Worm (Caenorhabditis elegans) whole organism, L1 larva: ENCODE results near the gene T25E4.2.

Experiments
- C16A3.4 ChIP-seq: fragments of 150-350 bp; optimal IDR thresholded peaks from 2 replicates; lab custom pipeline; 2014; ENCODE audit warnings: missing biosample characterization, missing genetic modification characterization
- F16B12.6 ChIP-seq: fragments of 150-350 bp; optimal IDR thresholded peaks from 2 replicates; lab custom pipeline; 2014; ENCODE audit warnings: missing biosample characterization, missing genetic modification characterization
- Y116A8C.19 ChIP-seq: sonication (generic microtip); optimal IDR thresholded peaks from 2 replicates; lab custom pipeline; 2016; ENCODE audit warnings: missing compliant biosample characterization, missing genetic modification characterization, borderline replicate concordance
- alr-1 ChIP-seq: fragments of 200-800 bp; sonication (Bioruptor generic); optimal IDR thresholded peaks from 2 replicates; lab custom pipeline; 2018; ENCODE audit warnings: borderline replicate concordance, mild to moderate bottlenecking, missing genetic modification characterization, missing compliant biosample characterization
- aly-2 ChIP-seq: fragments of 150-350 bp; optimal IDR thresholded peaks from 2 replicates; lab custom pipeline; 2014; ENCODE audit warnings: missing biosample characterization, missing genetic modification characterization
- ceh-88 ChIP-seq: fragments of 200-800 bp; sonication (Bioruptor generic); IDR thresholded peaks from 2 replicates; pipeline ENCODE4 v1.3.6; 2022; ENCODE audit warnings: missing genetic modification characterization, missing compliant biosample characterization
- ceh-90 ChIP-seq: sonication (generic microtip); optimal IDR thresholded peaks from 2 replicates; lab custom pipeline; 2016; ENCODE audit warnings: missing genetic modification characterization, missing compliant biosample characterization
- dsc-1 ChIP-seq: sonication (generic microtip); optimal IDR thresholded peaks from 2 replicates; lab custom pipeline; 2016; ENCODE audit warnings: mild to moderate bottlenecking, missing genetic modification characterization, missing compliant biosample characterization
- efl-1 ChIP-seq, 4 experiments: fragments of 150-350 bp; optimal IDR thresholded peaks in 3 of 4; peaks in 1 of 4; 1 replicate in 1 of 4; 2 replicates in 3 of 4; lab custom pipeline; 2014; ENCODE audit warnings: missing biosample characterization in 2 of 4, missing genetic modification characterization in 2 of 4, missing genetic modification reagents in 2 of 4
- efl-3 ChIP-seq: fragments of 200-800 bp; sonication (Bioruptor generic); optimal IDR thresholded peaks from 2 replicates; lab custom pipeline; 2018; ENCODE audit warnings: mild to moderate bottlenecking, missing genetic modification characterization, missing compliant biosample characterization
- elt-2 ChIP-seq: sonication (generic microtip); optimal IDR thresholded peaks from 2 replicates; lab custom pipeline; 2016; ENCODE audit warnings: missing genetic modification characterization, mild to moderate bottlenecking, inconsistent platforms, missing compliant biosample characterization, missing genetic modification reagents
- ets-5 ChIP-seq: fragments of 200-800 bp; sonication (Bioruptor generic); IDR thresholded peaks from 2 replicates; pipeline ENCODE4 v1.3.6; 2022; ENCODE audit warnings: missing genetic modification characterization, missing compliant biosample characterization
- fkh-4 ChIP-seq: sonication (generic microtip); optimal IDR thresholded peaks from 2 replicates; lab custom pipeline; 2016; ENCODE audit warnings: missing compliant biosample characterization, missing genetic modification characterization, borderline replicate concordance
- fos-1 ChIP-seq: fragments of 150-350 bp; optimal IDR thresholded peaks from 2 replicates; lab custom pipeline; 2014; ENCODE audit warnings: missing biosample characterization, missing genetic modification characterization
- lin-13 ChIP-seq: fragments of 150-350 bp; optimal IDR thresholded peaks from 2 replicates; lab custom pipeline; 2014; ENCODE audit warnings: missing biosample characterization, missing genetic modification reagents, missing genetic modification characterization
- lin-14 ChIP-seq: fragments of 200-800 bp; sonication (Bioruptor generic); optimal IDR thresholded peaks from 2 replicates; lab custom pipeline; 2018; ENCODE audit warnings: mild to moderate bottlenecking, missing genetic modification characterization, moderate library complexity, missing compliant biosample characterization
- lin-35 ChIP-seq, 2 experiments: fragments of 150-350 bp; optimal IDR thresholded peaks; 2 replicates each; lab custom pipeline; 2014; ENCODE audit warnings: missing biosample characterization in 2 of 2, missing genetic modification characterization in 2 of 2, missing genetic modification reagents in 2 of 2
- lir-3 ChIP-seq: sonication (generic microtip); optimal IDR thresholded peaks from 2 replicates; lab custom pipeline; 2016; ENCODE audit warnings: mild to moderate bottlenecking, missing genetic modification characterization, moderate library complexity, missing compliant biosample characterization; ENCODE audit not compliant: poor library complexity
- lsy-2 ChIP-seq, 2 experiments: fragments of 150-350 bp; optimal IDR thresholded peaks; 2 replicates each; lab custom pipeline; 2014; ENCODE audit warnings: missing biosample characterization in 2 of 2, missing genetic modification characterization in 2 of 2
- mef-2 ChIP-seq: fragments of 150-350 bp; optimal IDR thresholded peaks from 2 replicates; lab custom pipeline; 2014; ENCODE audit warnings: missing biosample characterization, missing genetic modification characterization
- mep-1 ChIP-seq: fragments of 150-350 bp; optimal IDR thresholded peaks from 2 replicates; lab custom pipeline; 2014; ENCODE audit warnings: missing biosample characterization, missing genetic modification characterization
- nhr-19 ChIP-seq: fragments of 200-800 bp; sonication (Bioruptor generic); conservative IDR thresholded peaks from 2 replicates; pipeline ENCODE4 v1.3.6; 2022; ENCODE audit warnings: missing genetic modification characterization, missing compliant biosample characterization
- nhr-20 ChIP-seq: sonication (generic microtip); optimal IDR thresholded peaks from 2 replicates; lab custom pipeline; 2016; ENCODE audit warnings: mild to moderate bottlenecking, missing genetic modification characterization, missing compliant biosample characterization
- nhr-237 ChIP-seq: fragments of 150-350 bp; optimal IDR thresholded peaks from 2 replicates; lab custom pipeline; 2014; ENCODE audit warnings: missing biosample characterization, missing genetic modification characterization
- nhr-47 ChIP-seq: sonication (generic microtip); optimal IDR thresholded peaks from 2 replicates; lab custom pipeline; 2016; ENCODE audit warnings: mild to moderate bottlenecking, missing genetic modification characterization, moderate library complexity, missing compliant biosample characterization
- nhr-71 ChIP-seq: sonication (generic microtip); optimal IDR thresholded peaks from 2 replicates; lab custom pipeline; 2016; ENCODE audit warnings: mild to moderate bottlenecking, missing genetic modification characterization, moderate library complexity, missing compliant biosample characterization
- nhr-76 ChIP-seq: sonication (generic microtip); optimal IDR thresholded peaks from 2 replicates; lab custom pipeline; 2017; ENCODE audit warnings: missing biosample characterization, missing genetic modification characterization
- nhr-77 ChIP-seq: fragments of 150-350 bp; optimal IDR thresholded peaks from 2 replicates; lab custom pipeline; 2014; ENCODE audit warnings: missing biosample characterization, missing genetic modification characterization
- nhr-84 ChIP-seq: sonication (generic microtip); optimal IDR thresholded peaks from 2 replicates; lab custom pipeline; 2017; ENCODE audit warnings: missing biosample characterization, missing genetic modification characterization
- nhr-85 ChIP-seq: sonication (generic microtip); peaks from one replicate; lab custom pipeline; 2016; ENCODE audit warnings: missing genetic modification characterization, inconsistent platforms, missing compliant biosample characterization
- nhr-90 ChIP-seq: sonication (generic microtip); optimal IDR thresholded peaks from 2 replicates; lab custom pipeline; 2016; ENCODE audit warnings: mild to moderate bottlenecking, missing genetic modification characterization, missing compliant biosample characterization; ENCODE audit not compliant: poor library complexity
- pax-3 ChIP-seq: fragments of 200-800 bp; sonication (Bioruptor generic); optimal IDR thresholded peaks from 2 replicates; lab custom pipeline; 2018; ENCODE audit warnings: mild to moderate bottlenecking, missing genetic modification characterization, moderate library complexity, missing compliant biosample characterization
- pqm-1 ChIP-seq: sonication (generic microtip); optimal IDR thresholded peaks from 3 replicates; lab custom pipeline; 2017; ENCODE audit warnings: missing biosample characterization, missing genetic modification characterization
- skn-1 ChIP-seq: fragments of 150-350 bp; optimal IDR thresholded peaks from 2 replicates; lab custom pipeline; 2014; ENCODE audit warnings: missing biosample characterization, missing genetic modification characterization
- snu-23 ChIP-seq: sonication (generic microtip); optimal IDR thresholded peaks from 2 replicates; lab custom pipeline; 2016; ENCODE audit warnings: missing genetic modification characterization, missing compliant biosample characterization
- sup-37 ChIP-seq: fragments of 200-800 bp; sonication (Bioruptor generic); optimal IDR thresholded peaks from 2 replicates; lab custom pipeline; 2018; ENCODE audit warnings: mild to moderate bottlenecking, missing genetic modification characterization, missing compliant biosample characterization
- tbx-2 ChIP-seq: sonication (generic microtip); optimal IDR thresholded peaks from 2 replicates; lab custom pipeline; 2016; ENCODE audit warnings: missing genetic modification characterization, missing compliant biosample characterization
- tlp-1 ChIP-seq: fragments of 150-350 bp; optimal IDR thresholded peaks from 2 replicates; lab custom pipeline; 2014; ENCODE audit warnings: missing biosample characterization, missing genetic modification characterization
- unc-62 ChIP-seq: fragments of 150-350 bp; optimal IDR thresholded peaks from 2 replicates; lab custom pipeline; 2014; ENCODE audit warnings: missing biosample characterization, missing genetic modification reagents, missing genetic modification characterization
- unc-86 ChIP-seq: sonication (generic microtip); optimal IDR thresholded peaks from 2 replicates; lab custom pipeline; 2016; ENCODE audit warnings: missing genetic modification characterization, missing compliant biosample characterization
- zag-1 ChIP-seq: fragments of 150-350 bp; optimal IDR thresholded peaks from 2 replicates; lab custom pipeline; 2014; ENCODE audit warnings: missing biosample characterization, missing genetic modification characterization
- ztf-11 ChIP-seq, 2 experiments: sonication (generic microtip); optimal IDR thresholded peaks; 2 replicates each; lab custom pipeline; 2016 to 2017; ENCODE audit warnings: missing genetic modification characterization in 2 of 2, missing biosample characterization in 1 of 2, missing compliant biosample characterization in 1 of 2

The T25E4.2 gene

ce11 chrII:5555522-5555921 is 26.7 kb downstream of the T25E4.2 start:
- TF ChIP-seq sup-37 (no peak), elt-2 (tag; lab: Kevin White, UChicago) (peak; percentile 66), snu-23 (GFP tag; lab: Kevin White, UChicago) (no peak), lsy-2 (tag; optimal IDR thresholded peaks at IDR 0.05; lab: Kevin White, UChicago) (no peak), efl-1 (optimal IDR thresholded peaks at IDR 0.05; lab: Kevin White, UChicago) (no peak), efl-1 (GFP tag; optimal IDR thresholded peaks at IDR 0.05 in 1 of 2; lab: Kevin White, UChicago) (peak in 1 of 2 experiments; percentile 76)

- TF ChIP-seq nhr-47, result no peak
- TF ChIP-seq ztf-11 (tag; optimal IDR thresholded peaks at IDR 0.05; lab: Kevin White, UChicago), result no peak
- no peak for TF ChIP-seq nhr-85 (tag; lab: Kevin White, UChicago)
- no peak for TF ChIP-seq nhr-77
- no peak for TF ChIP-seq nhr-84 (tag; lab: Kevin White, UChicago)
- TF ChIP-seq tbx-2 (tag; lab: Kevin White, UChicago), result no peak
- TF ChIP-seq lir-3, result no peak
- no peak for TF ChIP-seq lin-14 (GFP tag; lab: Kevin White, UChicago)
- no peak for TF ChIP-seq mep-1 (tag; lab: Kevin White, UChicago)
- TF ChIP-seq nhr-237 (tag; lab: Kevin White, UChicago), result no peak
Observed at ce11 chrII:5554788-5555187, 27.4 kb downstream of the T25E4.2 start.

- TF ChIP-seq mef-2 (tag; lab: Kevin White, UChicago), result no peak
- TF ChIP-seq tbx-2 (tag; lab: Kevin White, UChicago), result no peak
- TF ChIP-seq F16B12.6, result no peak
- no peak for TF ChIP-seq nhr-76 (tag; lab: Kevin White, UChicago)
- TF ChIP-seq zag-1 (tag; lab: Kevin White, UChicago), result no peak
- no peak for TF ChIP-seq unc-62 (GFP tag; lab: Kevin White, UChicago)
- no peak for TF ChIP-seq lin-14 (GFP tag; lab: Kevin White, UChicago)
- no peak for TF ChIP-seq nhr-237 (tag; lab: Kevin White, UChicago)
- TF ChIP-seq tlp-1 (tag; lab: Kevin White, UChicago), result no peak
- no peak for TF ChIP-seq fos-1 (tag; lab: Kevin White, UChicago)
- no peak for TF ChIP-seq Y116A8C.19 (tag; lab: Kevin White, UChicago)
- TF ChIP-seq efl-3 (GFP tag; lab: Kevin White, UChicago), result no peak
- TF ChIP-seq skn-1 (tag; lab: Kevin White, UChicago), result no peak
- TF ChIP-seq nhr-19 (GFP tag; lab: Robert Waterston, UW), result no peak
- TF ChIP-seq ztf-11 (tag; optimal IDR thresholded peaks at IDR 0.05; lab: Kevin White, UChicago), result no peak
- TF ChIP-seq elt-2 (tag; lab: Kevin White, UChicago), result no peak
- TF ChIP-seq unc-86 (tag; lab: Kevin White, UChicago), result no peak
- no peak for TF ChIP-seq pax-3 (tag; lab: Kevin White, UChicago)
Observed at ce11 chrII:5554317-5554716, 27.9 kb downstream of the T25E4.2 start, which contains the start of gene ins-12. TSS of gene ins-12 (plus strand) at chrII:5554617.

- TF ChIP-seq ets-5 (GFP tag; lab: Robert Waterston, UW), result no peak
- peak; percentile 4 for TF ChIP-seq nhr-20 (tag; lab: Kevin White, UChicago)
- peak; percentile 31 for TF ChIP-seq pqm-1 (tag; lab: Kevin White, UChicago)
- TF ChIP-seq lin-35 (GFP tag; optimal IDR thresholded peaks at IDR 0.05; lab: Kevin White, UChicago), result peak in 1 of 2 experiments; percentile 30
- no peak for TF ChIP-seq efl-1 (optimal IDR thresholded peaks at IDR 0.05; lab: Kevin White, UChicago)
- TF ChIP-seq efl-1 (GFP tag; optimal IDR thresholded peaks at IDR 0.05 in 1 of 2; lab: Kevin White, UChicago), result no peak
- no peak for TF ChIP-seq lir-3
- TF ChIP-seq sup-37, result no peak
- no peak for TF ChIP-seq lsy-2 (tag; optimal IDR thresholded peaks at IDR 0.05; lab: Kevin White, UChicago)
- peak; percentile 98 for TF ChIP-seq elt-2 (tag; lab: Kevin White, UChicago)
- TF ChIP-seq aly-2 (tag; lab: Kevin White, UChicago), result no peak
- TF ChIP-seq dsc-1 (tag; lab: Kevin White, UChicago), result no peak
- no peak for TF ChIP-seq lin-13 (GFP tag; lab: Kevin White, UChicago)
- no peak for TF ChIP-seq alr-1
- no peak for TF ChIP-seq C16A3.4 (tag; lab: Kevin White, UChicago)
- peak; percentile 10 for TF ChIP-seq nhr-90 (tag; lab: Kevin White, UChicago)
- TF ChIP-seq nhr-77, result no peak
- no peak for TF ChIP-seq ceh-90 (tag; lab: Kevin White, UChicago)
- TF ChIP-seq fos-1 (tag; lab: Kevin White, UChicago), result no peak
- peak; percentile 18 for TF ChIP-seq nhr-71 (tag; lab: Kevin White, UChicago)
- TF ChIP-seq fkh-4, result no peak
- no peak for TF ChIP-seq ceh-88 (GFP tag; lab: Robert Waterston, UW)
- TF ChIP-seq tlp-1 (tag; lab: Kevin White, UChicago), result no peak
- TF ChIP-seq, all 84 proteins: peak for 6
Observed at ce11 chrII:5553531-5553930, 28.7 kb downstream of the T25E4.2 start.
